Fruit fly (Drosophila melanogaster): Measurements from ENCODE around the gene eIF2beta.

The eIF2beta gene

dm6 chr3L:12490418-12491035, 36.0 kb downstream of the eIF2beta start, which contains the start of gene CG10660 (continued):
- TF ChIP-seq crol (GFP tag; IDR thresholded peaks at IDR 0.05) (no peak), chm (GFP tag; IDR thresholded peaks at IDR 0.05) (peak; percentile 91), CG8924 (tag; optimal IDR thresholded peaks at IDR 0.05) (peak; percentile 93), cas (GFP tag; IDR thresholded peaks at IDR 0.05) (peak; percentile 51; the same call in 1 of the 2 replicates), CrebB (tag; optimal IDR thresholded peaks at IDR 0.05) (peak; percentile 84), H2.0 (GFP tag; IDR thresholded peaks at IDR 0.05) (peak; percentile 82), Aef1 (GFP tag; IDR thresholded peaks at IDR 0.05) (peak; percentile 81), kni (GFP tag; optimal IDR thresholded peaks at IDR 0.05) (no peak), CG4404 (GFP tag; IDR thresholded peaks at IDR 0.05) (peak; percentile 40; the same call in 1 of the 2 replicates), Xbp1 (GFP tag; optimal IDR thresholded peaks at IDR 0.05) (peak; percentile 90), dpn (GFP tag; optimal IDR thresholded peaks at IDR 0.05) (peak; percentile 72 to 87), CG33557 (GFP tag; optimal IDR thresholded peaks at IDR 0.05) (peak; percentile 52), z (GFP tag; IDR thresholded peaks at IDR 0.05) (peak; percentile 73), CG10979 (tag; optimal IDR thresholded peaks at IDR 0.05) (peak; percentile 91), CG9876 (GFP tag; optimal IDR thresholded peaks at IDR 0.05) (no peak), Gsc (GFP tag; IDR thresholded peaks at IDR 0.05) (no peak; the same call in 1 of the 2 replicates), Mes4 (GFP tag; optimal IDR thresholded peaks at IDR 0.05) (peak; percentile 74), tgo (GFP tag; IDR thresholded peaks at IDR 0.05) (peak; percentile 80), seq (GFP tag; IDR thresholded peaks at IDR 0.05) (peak; percentile 88), D19B (GFP tag; optimal IDR thresholded peaks at IDR 0.05) (peak; percentile 61), chn (GFP tag; optimal IDR thresholded peaks at IDR 0.05) (peak; percentile 67), fd64A (GFP tag; optimal IDR thresholded peaks at IDR 0.05) (peak; percentile 68), stwl (tag; optimal IDR thresholded peaks at IDR 0.05) (no peak), CG2116 (GFP tag; optimal IDR thresholded peaks at IDR 0.05) (peak; percentile 54), Nf-YB (GFP tag; optimal IDR thresholded peaks at IDR 0.05) (peak; percentile 73), CG18619 (GFP tag; optimal IDR thresholded peaks at IDR 0.05) (peak; percentile 84), CG3281 (GFP tag; optimal IDR thresholded peaks at IDR 0.05) (peak; percentile 80), Sox100B (GFP tag; optimal IDR thresholded peaks at IDR 0.05) (peak; percentile 84), insv (GFP tag; optimal IDR thresholded peaks at IDR 0.05) (no peak), CG2199 (GFP tag; IDR thresholded peaks at IDR 0.05) (no peak; the same call in 2 of the 3 replicates), CG14860 (GFP tag; IDR thresholded peaks at IDR 0.05; ENCODE audit: partially characterized antibody) (no peak), unpg (GFP tag; optimal IDR thresholded peaks at IDR 0.05) (peak; percentile 94), CG1602 (GFP tag; optimal IDR thresholded peaks at IDR 0.05) (peak; percentile 86), CG15479 (GFP tag; optimal IDR thresholded peaks at IDR 0.05) (no peak), CG32532 (GFP tag; IDR thresholded peaks at IDR 0.05) (peak; percentile 79; the same call in 1 of the 2 replicates), CG16863 (GFP tag; optimal IDR thresholded peaks at IDR 0.05) (peak; percentile 74), CG12769 (tag; optimal IDR thresholded peaks at IDR 0.05) (peak; percentile 90), psq (GFP tag; optimal IDR thresholded peaks at IDR 0.05) (peak; percentile 65), CG18262 (tag; optimal IDR thresholded peaks at IDR 0.05) (peak; percentile 88), sc (optimal IDR thresholded peaks at IDR 0.05) (no peak), sc (GFP tag; optimal IDR thresholded peaks at IDR 0.05) (peak; percentile 85), wek (GFP tag; optimal IDR thresholded peaks at IDR 0.05) (peak; percentile 71), NFAT (GFP tag; IDR thresholded peaks at IDR 0.05) (peak; percentile 68), CG5953 (GFP tag; IDR thresholded peaks at IDR 0.05) (peak; percentile 78), CG10274 (GFP tag; optimal IDR thresholded peaks at IDR 0.05) (peak; percentile 12), CG11456 (GFP tag; IDR thresholded peaks at IDR 0.05) (peak; percentile 75), ab (GFP tag; optimal IDR thresholded peaks at IDR 0.05) (peak; percentile 58), Bdp1 (GFP tag; optimal IDR thresholded peaks at IDR 0.05) (peak; percentile 50), Dip3 (GFP tag; optimal IDR thresholded peaks at IDR 0.05) (peak; percentile 69), CG17568 (GFP tag; optimal IDR thresholded peaks at IDR 0.05) (peak; percentile 82)
